Fruit fly (Drosophila melanogaster): ENCODE measurements around the gene CG17560.

CG17560 gene

DNA sequence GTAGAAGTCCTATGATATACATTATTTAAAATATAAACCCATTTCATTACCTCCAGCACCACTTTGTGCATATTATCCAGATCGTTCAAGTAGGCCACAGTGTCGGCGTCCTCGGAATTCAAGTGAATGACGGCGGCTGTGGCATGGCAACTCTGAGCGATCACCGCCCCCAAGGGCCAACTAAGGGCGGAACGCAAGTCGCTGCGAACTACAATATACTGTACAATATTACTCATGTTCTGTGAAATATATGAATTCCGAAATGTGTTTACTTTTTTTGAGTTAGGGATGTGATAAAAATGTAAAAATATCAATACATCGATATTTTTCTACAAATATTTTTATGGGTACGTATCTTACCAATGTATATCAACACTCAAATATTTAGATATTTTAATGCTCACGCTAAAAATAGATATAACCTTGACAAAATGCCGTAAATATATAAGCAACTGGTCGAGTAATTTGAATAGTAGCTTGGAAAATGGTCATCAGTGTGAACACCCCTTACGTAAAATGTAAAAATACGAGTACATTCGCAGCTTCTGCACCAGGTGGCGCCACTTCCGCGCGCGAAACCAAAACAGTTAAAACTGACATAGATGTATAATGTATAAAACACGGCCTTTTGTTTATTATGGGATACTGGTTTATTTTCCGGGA, 44.1 kb upstream of the CG17560 start, which contains the start of gene CG14903 (continued):
- peak; percentile 31 for TF ChIP-seq Hr3 (GFP tag; optimal IDR thresholded peaks at IDR 0.05)
- TF ChIP-seq PHDP (tag; optimal IDR thresholded peaks at IDR 0.05) = no peak
- no peak for TF ChIP-seq gsb (GFP tag; IDR thresholded peaks at IDR 0.05)
- TF ChIP-seq CoRest (tag; optimal IDR thresholded peaks at IDR 0.05) = peak; percentile 64
- TF ChIP-seq Nf-YA (GFP tag; IDR thresholded peaks at IDR 0.05) = no peak
- TF ChIP-seq Hmx (GFP tag; optimal IDR thresholded peaks at IDR 0.05) = no peak
- peak; percentile 12 for TF ChIP-seq Chrac-16 (GFP tag; optimal IDR thresholded peaks at IDR 0.05)
- TF ChIP-seq hb (GFP tag; IDR thresholded peaks at IDR 0.05; ENCODE audit: partially characterized antibody) = no peak
- no peak for TF ChIP-seq cwo (GFP tag; optimal IDR thresholded peaks at IDR 0.05)
- TF ChIP-seq lbe (GFP tag; optimal IDR thresholded peaks at IDR 0.05) = no peak
- TF ChIP-seq tup (GFP tag; optimal IDR thresholded peaks at IDR 0.05) = no peak
- TF ChIP-seq Dp (GFP tag; optimal IDR thresholded peaks at IDR 0.05) = peak; percentile 72
- peak; percentile 53 for TF ChIP-seq inv (GFP tag; IDR thresholded peaks at IDR 0.05; ENCODE audit: partially characterized antibody)
- TF ChIP-seq CG8765 (GFP tag; IDR thresholded peaks at IDR 0.05) = no peak; the same call in 1 of the 2 replicates
- no peak for TF ChIP-seq Stat92E (GFP tag; optimal IDR thresholded peaks at IDR 0.05)
- TF ChIP-seq CG15269 (tag; optimal IDR thresholded peaks at IDR 0.05) = no peak
- TF ChIP-seq CG5953 (GFP tag; IDR thresholded peaks at IDR 0.05) = no peak
- TF ChIP-seq CG8089 (GFP tag; optimal IDR thresholded peaks at IDR 0.05) = no peak
- TF ChIP-seq usp (GFP tag; optimal IDR thresholded peaks at IDR 0.05) = no peak
- peak in 1 of 2 experiments; percentile 39 for TF ChIP-seq dpn (GFP tag; optimal IDR thresholded peaks at IDR 0.05)
- no peak for TF ChIP-seq CG7357 (GFP tag; IDR thresholded peaks at IDR 0.05)
- TF ChIP-seq Myb (GFP tag; optimal IDR thresholded peaks at IDR 0.05) = peak; percentile 51
- no peak for TF ChIP-seq B-H1 (GFP tag; IDR thresholded peaks at IDR 0.05)
- TF ChIP-seq Nf-YC (tag; optimal IDR thresholded peaks at IDR 0.05) = no peak
- peak; percentile 19 for TF ChIP-seq pnt (GFP tag; optimal IDR thresholded peaks at IDR 0.05)
- no peak for TF ChIP-seq pum (GFP tag; optimal IDR thresholded peaks at IDR 0.05)
- TF ChIP-seq ranshi (GFP tag; IDR thresholded peaks at IDR 0.05) = no peak
- no peak for TF ChIP-seq bigmax (GFP tag; optimal IDR thresholded peaks at IDR 0.05)
- TF ChIP-seq GATAe (GFP tag; conservative IDR thresholded peaks at IDR 0.05) = no peak
- peak; percentile 56; the same call in 2 of the 3 replicates for TF ChIP-seq HLH4C (GFP tag; IDR thresholded peaks at IDR 0.05; ENCODE audit: partially characterized antibody)
- TF ChIP-seq chn (GFP tag; optimal IDR thresholded peaks at IDR 0.05) = peak; percentile 26
- TF ChIP-seq H15 (GFP tag; IDR thresholded peaks at IDR 0.05) = no peak
- TF ChIP-seq Doc2 (GFP tag; IDR thresholded peaks at IDR 0.05) = no peak
- TF ChIP-seq CG7745 (tag; optimal IDR thresholded peaks at IDR 0.05) = no peak
- no peak for TF ChIP-seq CG4360 (GFP tag; IDR thresholded peaks at IDR 0.05)
- TF ChIP-seq CG30431 (GFP tag; optimal IDR thresholded peaks at IDR 0.05) = no peak
- TF ChIP-seq bbx (GFP tag; IDR thresholded peaks at IDR 0.05; ENCODE audit: partially characterized antibody) = peak; percentile 51
- TF ChIP-seq sd (tag; optimal IDR thresholded peaks at IDR 0.05) = no peak
- TF ChIP-seq her (GFP tag; optimal IDR thresholded peaks at IDR 0.05) = no peak
- TF ChIP-seq Bteb2 (GFP tag; optimal IDR thresholded peaks at IDR 0.05) = no peak
- peak; percentile 0 for TF ChIP-seq NC2β (GFP tag; optimal IDR thresholded peaks at IDR 0.05)
- TF ChIP-seq pzg (GFP tag; optimal IDR thresholded peaks at IDR 0.05) = peak; percentile 60
- TF ChIP-seq CG6272 (GFP tag; IDR thresholded peaks at IDR 0.05) = peak; percentile 30; the same call in 1 of the 2 replicates
- TF ChIP-seq Sry-δ (GFP tag; optimal IDR thresholded peaks at IDR 0.05) = peak; percentile 85
- TF ChIP-seq fu2 (GFP tag; optimal IDR thresholded peaks at IDR 0.05) = no peak
- no peak for TF ChIP-seq MTF-1 (GFP tag; optimal IDR thresholded peaks at IDR 0.05; ENCODE audit: borderline replicate concordance)
- TF ChIP-seq CG8281 (tag; optimal IDR thresholded peaks at IDR 0.05) = no peak
- no peak for TF ChIP-seq CG11723 (GFP tag; optimal IDR thresholded peaks at IDR 0.05)
- TF ChIP-seq CG10209 (GFP tag; optimal IDR thresholded peaks at IDR 0.05) = no peak
